Worm (Caenorhabditis elegans) whole organism, young adult: ENCODE data around the gene nlp-71.

Experiments used
- F22D6.2 ChIP-seq: sonication (generic microtip); optimal IDR thresholded peaks from 2 replicates; lab custom pipeline; 2016; ENCODE audit warnings: mild to moderate bottlenecking, missing genetic modification characterization, missing compliant biosample characterization
- F23B12.7 ChIP-seq: sonication (generic microtip); optimal IDR thresholded peaks from 2 replicates; lab custom pipeline; 2017; ENCODE audit warnings: missing genetic modification characterization, mild to moderate bottlenecking, missing compliant biosample characterization, antibody characterized with exemption, moderate library complexity; ENCODE audit not compliant: insufficient read depth
- F33H1.4 ChIP-seq: fragments of 200-800 bp; sonication (Bioruptor generic); IDR thresholded peaks from 2 replicates; pipeline ENCODE4 v1.3.6; 2022; ENCODE audit warnings: missing genetic modification reagents, missing genetic modification characterization, missing compliant biosample characterization
- F39B2.1 ChIP-seq: fragments of 200-800 bp; sonication (Bioruptor generic); IDR thresholded peaks from 2 replicates; pipeline ENCODE4 v1.3.6; 2022; ENCODE audit warnings: missing genetic modification reagents, missing genetic modification characterization, missing compliant biosample characterization
- K11D2.4 ChIP-seq: fragments of 200-800 bp; sonication (Bioruptor generic); IDR thresholded peaks from 2 replicates; pipeline ENCODE4 v1.3.6; 2022; ENCODE audit warnings: missing genetic modification reagents, missing genetic modification characterization, missing compliant biosample characterization
- K12H6.12 ChIP-seq: fragments of 200-800 bp; sonication (Bioruptor generic); optimal IDR thresholded peaks from 2 replicates; lab custom pipeline; 2018; ENCODE audit warnings: mild to moderate bottlenecking, missing genetic modification characterization, missing compliant biosample characterization
- Y53G8AR.9 ChIP-seq: fragments of 200-800 bp; sonication (Bioruptor generic); conservative IDR thresholded peaks from 2 replicates; pipeline ENCODE4 v1.3.6; 2022; ENCODE audit warnings: missing genetic modification reagents, missing genetic modification characterization, missing compliant biosample characterization
- akir-1 ChIP-seq: fragments of 200-800 bp; sonication (Bioruptor generic); optimal IDR thresholded peaks from 2 replicates; lab custom pipeline; 2018; ENCODE audit warnings: mild to moderate bottlenecking, missing genetic modification characterization, moderate library complexity, missing compliant biosample characterization
- atf-7 ChIP-seq: sonication (generic microtip); optimal IDR thresholded peaks from 2 replicates; lab custom pipeline; 2017; ENCODE audit warnings: mild to moderate bottlenecking, missing genetic modification characterization, missing compliant biosample characterization
- bed-2 ChIP-seq: fragments of 200-800 bp; sonication (Bioruptor generic); IDR thresholded peaks from 2 replicates; pipeline ENCODE4 v1.3.6; 2022; ENCODE audit warnings: missing genetic modification reagents, missing genetic modification characterization, missing compliant biosample characterization
- cebp-1 ChIP-seq, 2 experiments: fragments of 200-800 bp in 1 of 2; sonication (Bioruptor generic) in 1 of 2; sonication (generic microtip) in 1 of 2; IDR thresholded peaks in 1 of 2; optimal IDR thresholded peaks in 1 of 2; 2 replicates each; pipeline versions ENCODE4 v1.3.6 to Lab custom; 2017 to 2022; ENCODE audit warnings: missing compliant biosample characterization in 2 of 2, missing genetic modification characterization in 2 of 2, mild to moderate bottlenecking in 1 of 2, missing genetic modification reagents in 1 of 2, moderate library complexity in 1 of 2
- die-1 ChIP-seq: sonication (generic microtip); optimal IDR thresholded peaks from 2 replicates; lab custom pipeline; 2016; ENCODE audit warnings: missing genotype, mild to moderate bottlenecking, missing genetic modification characterization, missing compliant biosample characterization
- efl-1 ChIP-seq: fragments of 150-350 bp; optimal IDR thresholded peaks from 2 replicates; lab custom pipeline; 2014; ENCODE audit warnings: missing biosample characterization, missing genetic modification reagents, missing genetic modification characterization
- ekl-4 ChIP-seq: fragments of 200-800 bp; sonication (Bioruptor generic); IDR thresholded peaks from 2 replicates; pipeline ENCODE4 v1.3.6; 2022; ENCODE audit warnings: missing genetic modification reagents, missing genetic modification characterization, missing compliant biosample characterization
- ets-4 ChIP-seq: fragments of 200-800 bp; sonication (Bioruptor generic); optimal IDR thresholded peaks from 2 replicates; lab custom pipeline; 2018; ENCODE audit warnings: mild to moderate bottlenecking, missing genetic modification characterization, missing compliant biosample characterization
- him-1 ChIP-seq: sonication (generic microtip); optimal IDR thresholded peaks from 2 replicates; lab custom pipeline; 2016; ENCODE audit warnings: missing genotype, missing genetic modification reagents, missing genetic modification characterization, missing compliant biosample characterization
- hmg-20 ChIP-seq: fragments of 200-800 bp; sonication (Bioruptor generic); IDR thresholded peaks from 2 replicates; pipeline ENCODE4 v1.3.6; 2022; ENCODE audit warnings: missing genetic modification reagents, missing genetic modification characterization, missing compliant biosample characterization
- lin-35 ChIP-seq, 3 experiments: fragments of 150-350 bp in 2 of 3; sonication (generic microtip) in 1 of 3; optimal IDR thresholded peaks; 2 replicates each; lab custom pipeline; 2014 to 2018; ENCODE audit warnings: missing biosample characterization in 3 of 3, missing genetic modification characterization in 3 of 3, missing genetic modification reagents in 3 of 3
- lsy-27 ChIP-seq: sonication (generic microtip); optimal IDR thresholded peaks from 2 replicates; lab custom pipeline; 2017; ENCODE audit warnings: missing genetic modification characterization, mild to moderate bottlenecking, missing compliant biosample characterization, antibody characterized with exemption, missing genotype, borderline replicate concordance; ENCODE audit not compliant: insufficient read depth
- madf-3 ChIP-seq: fragments of 200-800 bp; sonication (Bioruptor generic); IDR thresholded peaks from 2 replicates; pipeline ENCODE4 v1.3.6; 2022; ENCODE audit warnings: missing genetic modification reagents, missing genetic modification characterization, missing compliant biosample characterization
- madf-6 ChIP-seq: fragments of 200-800 bp; sonication (Bioruptor generic); IDR thresholded peaks from 2 replicates; pipeline ENCODE4 v1.3.6; 2022; ENCODE audit warnings: missing genetic modification reagents, missing genetic modification characterization, missing compliant biosample characterization
- mcd-1 ChIP-seq: fragments of 200-800 bp; sonication (Bioruptor generic); IDR thresholded peaks from 2 replicates; pipeline ENCODE4 v1.3.6; 2022; ENCODE audit warnings: missing genetic modification reagents, missing genetic modification characterization, missing compliant biosample characterization
- mel-28 ChIP-seq: sonication (generic microtip); optimal IDR thresholded peaks from 2 replicates; lab custom pipeline; 2016; ENCODE audit warnings: borderline replicate concordance, mild to moderate bottlenecking, missing genetic modification characterization, missing compliant biosample characterization
- nfya-1 ChIP-seq: sonication (generic microtip); optimal IDR thresholded peaks from 2 replicates; lab custom pipeline; 2017; ENCODE audit warnings: antibody characterized with exemption, missing compliant biosample characterization, missing genetic modification characterization, borderline replicate concordance; ENCODE audit not compliant: insufficient read depth
- nhr-120 ChIP-seq: fragments of 200-800 bp; sonication (Bioruptor generic); IDR thresholded peaks from 2 replicates; pipeline ENCODE4 v1.3.6; 2022; ENCODE audit warnings: missing genetic modification characterization, missing compliant biosample characterization
- nhr-80 ChIP-seq: sonication (generic microtip); optimal IDR thresholded peaks from 2 replicates; lab custom pipeline; 2016; ENCODE audit warnings: missing genetic modification characterization, missing compliant biosample characterization
- pha-4 ChIP-seq: fragments of 150-350 bp; sonication (generic microtip); optimal IDR thresholded peaks from 2 replicates; lab custom pipeline; 2014; ENCODE audit warnings: missing biosample characterization, missing genetic modification reagents, missing genetic modification characterization
- repo-1 ChIP-seq: sonication (generic microtip); optimal IDR thresholded peaks from 2 replicates; lab custom pipeline; 2017; ENCODE audit warnings: mild to moderate bottlenecking, missing genetic modification characterization, missing compliant biosample characterization
- sdz-38 ChIP-seq: sonication (generic microtip); optimal IDR thresholded peaks from 2 replicates; lab custom pipeline; 2016; ENCODE audit warnings: missing genotype, missing genetic modification characterization, missing compliant biosample characterization
- snpc-1.3 ChIP-seq: sonication (generic microtip); optimal IDR thresholded peaks from 2 replicates; lab custom pipeline; 2017; ENCODE audit warnings: missing genetic modification characterization, mild to moderate bottlenecking, missing compliant biosample characterization, antibody characterized with exemption, moderate library complexity, missing genotype, missing genetic modification reagents; ENCODE audit not compliant: insufficient read depth
- ztf-22 ChIP-seq: fragments of 200-800 bp; sonication (Bioruptor generic); optimal IDR thresholded peaks from 2 replicates; lab custom pipeline; 2018; ENCODE audit warnings: mild to moderate bottlenecking, missing genetic modification characterization, moderate library complexity, missing compliant biosample characterization
- ztf-25 ChIP-seq: fragments of 200-800 bp; sonication (Bioruptor generic); IDR thresholded peaks from 2 replicates; pipeline ENCODE4 v1.3.6; 2022; ENCODE audit warnings: missing genetic modification reagents, missing genetic modification characterization, missing compliant biosample characterization
- ztf-26 ChIP-seq: sonication (generic microtip); optimal IDR thresholded peaks from 2 replicates; lab custom pipeline; 2017; ENCODE audit warnings: missing genetic modification characterization, missing compliant biosample characterization
- ztf-3 ChIP-seq: fragments of 200-800 bp; sonication (Bioruptor generic); optimal IDR thresholded peaks from 2 replicates; lab custom pipeline; 2018; ENCODE audit warnings: mild to moderate bottlenecking, missing genetic modification characterization, missing compliant biosample characterization

Gene nlp-71

ce11 chrIV:6403399-6403798 is 10.0 kb downstream of the nlp-71 start:
- TF ChIP-seq ztf-3 (GFP tag; lab: Kevin White, UChicago) = no peak
- TF ChIP-seq nhr-120 (GFP tag; lab: Robert Waterston, UW) = no peak
- TF ChIP-seq akir-1 (GFP tag; lab: Kevin White, UChicago) = no peak

- TF ChIP-seq ekl-4 (GFP tag; lab: Robert Waterston, UW) (no peak), mcd-1 (GFP tag; lab: Robert Waterston, UW) (no peak), die-1 (tag; lab: Kevin White, UChicago) (no peak), nhr-120 (GFP tag; lab: Robert Waterston, UW) (no peak), lsy-27 (no peak), K11D2.4 (GFP tag; lab: Robert Waterston, UW) (no peak)
- TF ChIP-seq, all 124 proteins: peak for 0
Observed at ce11 chrIV:6402386-6402905, 10.9 kb downstream of the nlp-71 start, which contains the start of gene sfrp-1. sfrp-1 (minus strand) TSS chrIV:6402436.

- TF ChIP-seq nhr-80 (no peak), cebp-1 (GFP tag; IDR thresholded peaks at IDR 0.05; lab: Robert Waterston, UW) (no peak), cebp-1 (tag; optimal IDR thresholded peaks at IDR 0.05; lab: Kevin White, UChicago) (no peak), efl-1 (GFP tag; lab: Kevin White, UChicago) (no peak), pha-4 (no peak)
- TF ChIP-seq, all 124 proteins: peak for 0
Observed at ce11 chrIV:6395190-6395589, 18.2 kb downstream of the nlp-71 start.

- TF ChIP-seq F39B2.1 (GFP tag; lab: Robert Waterston, UW) = no peak
- TF ChIP-seq K12H6.12 (tag; lab: Kevin White, UChicago) = peak; percentile 30
Observed at ce11 chrIV:6393329-6393728, 20.1 kb downstream of the nlp-71 start.

ce11 chrIV:6391566-6391965 is 21.8 kb downstream of the nlp-71 start:
- no peak for TF ChIP-seq nhr-120 (GFP tag; lab: Robert Waterston, UW)
- no peak for TF ChIP-seq lin-35 (GFP tag; optimal IDR thresholded peaks at IDR 0.05; lab: Kevin White, UChicago)
- no peak for TF ChIP-seq ets-4 (GFP tag; lab: Kevin White, UChicago)
- no peak for TF ChIP-seq mcd-1 (GFP tag; lab: Robert Waterston, UW)
- no peak for TF ChIP-seq F39B2.1 (GFP tag; lab: Robert Waterston, UW)
- TF ChIP-seq mel-28 (tag; lab: Kevin White, UChicago) = no peak
- TF ChIP-seq bed-2 (GFP tag; lab: Robert Waterston, UW) = no peak
- no peak for TF ChIP-seq madf-6
- TF ChIP-seq ztf-25 (GFP tag; lab: Robert Waterston, UW) = no peak
- no peak for TF ChIP-seq cebp-1 (GFP tag; IDR thresholded peaks at IDR 0.05; lab: Robert Waterston, UW)
- no peak for TF ChIP-seq cebp-1 (tag; optimal IDR thresholded peaks at IDR 0.05; lab: Kevin White, UChicago)
- TF ChIP-seq ztf-22 (GFP tag; lab: Kevin White, UChicago) = no peak

- TF ChIP-seq nfya-1 = no peak
- TF ChIP-seq ztf-25 (GFP tag; lab: Robert Waterston, UW) = no peak
- TF ChIP-seq madf-3 (GFP tag; lab: Robert Waterston, UW) = no peak
- TF ChIP-seq him-1 (tag; lab: Kevin White, UChicago) = no peak
- TF ChIP-seq F33H1.4 (GFP tag; lab: Robert Waterston, UW) = no peak
- no peak for TF ChIP-seq repo-1 (tag; lab: Kevin White, UChicago)
Observed at ce11 chrIV:6388550-6388949, 24.8 kb downstream of the nlp-71 start.

- TF ChIP-seq atf-7 (tag; lab: Kevin White, UChicago) (no peak), F22D6.2 (tag; lab: Kevin White, UChicago) (no peak), lin-35 (GFP tag; optimal IDR thresholded peaks at IDR 0.05; lab: Kevin White, UChicago) (no peak), F23B12.7 (tag; lab: Kevin White, UChicago) (no peak), nfya-1 (no peak), hmg-20 (GFP tag; lab: Robert Waterston, UW) (no peak), sdz-38 (tag; lab: Kevin White, UChicago) (no peak), ztf-26 (tag; lab: Kevin White, UChicago) (no peak), Y53G8AR.9 (GFP tag; lab: Robert Waterston, UW) (no peak), snpc-1.3 (tag; lab: Kevin White, UChicago) (no peak)
Observed at ce11 chrIV:6385010-6385409, 28.4 kb downstream of the nlp-71 start.
